Fruit fly (Drosophila melanogaster) whole organism, adult: ENCODE measurements around the gene CG10862.

ENCODE experiments used
- CG11617 ChIP-seq: fragments of 200-800 bp; sonication (Bioruptor generic); optimal IDR thresholded peaks from 2 replicates; lab custom pipeline; 2017; ENCODE audit warnings: mild to moderate bottlenecking, missing biosample characterization, missing genetic modification reagents, missing genetic modification characterization
- CG12768 ChIP-seq: fragments of 200-800 bp; sonication (Bioruptor generic); optimal IDR thresholded peaks from 2 replicates; lab custom pipeline; 2017; ENCODE audit warnings: missing biosample characterization, missing genetic modification characterization, mild to moderate bottlenecking, moderate library complexity, missing genetic modification reagents
- CG14711 ChIP-seq: fragments of 200-800 bp; sonication (Bioruptor generic); optimal IDR thresholded peaks from 2 replicates; lab custom pipeline; 2018; ENCODE audit warnings: missing biosample characterization, mild to moderate bottlenecking, missing genetic modification characterization, moderate library complexity
- CG1620 ChIP-seq: fragments of 200-800 bp; sonication (Bioruptor generic); optimal IDR thresholded peaks from 2 replicates; lab custom pipeline; 2016; ENCODE audit warnings: missing biosample characterization, missing genetic modification characterization
- CG33017 ChIP-seq: fragments of 200-800 bp; sonication (Bioruptor generic); optimal IDR thresholded peaks from 2 replicates; lab custom pipeline; 2018; ENCODE audit warnings: missing biosample characterization, mild to moderate bottlenecking, missing genetic modification characterization, moderate library complexity
- CG5204 ChIP-seq: fragments of 200-800 bp; sonication (Bioruptor generic); optimal IDR thresholded peaks from 2 replicates; lab custom pipeline; 2016; ENCODE audit warnings: missing biosample characterization, missing genetic modification characterization
- CG7045 ChIP-seq: fragments of 200-800 bp; sonication (Bioruptor generic); optimal IDR thresholded peaks from 2 replicates; lab custom pipeline; 2017; ENCODE audit warnings: missing biosample characterization, mild to moderate bottlenecking, missing genetic modification characterization
- CG7101 ChIP-seq: fragments of 200-800 bp; sonication (Bioruptor generic); optimal IDR thresholded peaks from 2 replicates; lab custom pipeline; 2018; ENCODE audit warnings: missing biosample characterization, mild to moderate bottlenecking, missing genetic modification characterization, moderate library complexity
- Clk ChIP-seq: fragments of 200-800 bp; sonication (Bioruptor generic); optimal IDR thresholded peaks from 2 replicates; lab custom pipeline; 2017; ENCODE audit warnings: missing biosample characterization, missing genetic modification characterization
- Crg-1 ChIP-seq: fragments of 200-800 bp; sonication (Bioruptor generic); optimal IDR thresholded peaks from 2 replicates; lab custom pipeline; 2016; ENCODE audit warnings: missing biosample characterization, missing genetic modification characterization
- Hr96 ChIP-seq: fragments of 200-800 bp; sonication (Bioruptor generic); optimal IDR thresholded peaks from 2 replicates; lab custom pipeline; 2016; ENCODE audit warnings: missing biosample characterization, missing genetic modification characterization
- Mnt ChIP-seq: fragments of 200-800 bp; sonication (Bioruptor generic); optimal IDR thresholded peaks from 2 replicates; lab custom pipeline; 2016; ENCODE audit warnings: missing biosample characterization, mild to moderate bottlenecking, missing genetic modification characterization
- bab1 ChIP-seq: fragments of 200-800 bp; sonication (Bioruptor generic); optimal IDR thresholded peaks from 3 replicates; lab custom pipeline; 2019; ENCODE audit warnings: missing biosample characterization, mild to moderate bottlenecking, missing genetic modification characterization, moderate library complexity
- cic ChIP-seq: fragments of 200-800 bp; sonication (Bioruptor generic); optimal IDR thresholded peaks from 2 replicates; lab custom pipeline; 2017; ENCODE audit warnings: missing biosample characterization, mild to moderate bottlenecking, missing genetic modification characterization, moderate library complexity
- cnc ChIP-seq, 2 experiments: fragments of >200 bp; optimal IDR thresholded peaks; 2 replicates each; lab custom pipeline; 2017
- kay ChIP-seq: fragments of 200-800 bp; sonication (Bioruptor generic); peaks from one replicate; lab custom pipeline; 2016; ENCODE audit warnings: missing biosample characterization, missing genetic modification characterization, borderline replicate concordance
- ovo ChIP-seq: fragments of 200-800 bp; sonication (Bioruptor generic); optimal IDR thresholded peaks from 2 replicates; lab custom pipeline; 2016; ENCODE audit warnings: missing biosample characterization, missing genetic modification characterization
- pad ChIP-seq: fragments of 200-800 bp; sonication (Bioruptor generic); optimal IDR thresholded peaks from 3 replicates; lab custom pipeline; 2017; ENCODE audit warnings: missing biosample characterization, missing genetic modification characterization, mild to moderate bottlenecking, moderate library complexity, missing genetic modification reagents
- tj ChIP-seq: fragments of 200-800 bp; sonication (Bioruptor generic); optimal IDR thresholded peaks from 3 replicates; lab custom pipeline; 2017; ENCODE audit warnings: missing biosample characterization, mild to moderate bottlenecking, missing genetic modification characterization, moderate library complexity
- toe ChIP-seq: fragments of 200-800 bp; sonication (Bioruptor generic); optimal IDR thresholded peaks from 2 replicates; lab custom pipeline; 2016; ENCODE audit warnings: missing biosample characterization, missing genetic modification characterization

Gene CG10862

dm6 chr3L:3638587-3639312 is 15.8 kb downstream of the CG10862 start:
- TF ChIP-seq CG7101 (tag; lab: Kevin White, UChicago): no peak
- peak; percentile 2 for TF ChIP-seq kay (GFP tag; lab: Kevin White, UChicago)

dm6 chr3L:3634107-3634737 is 20.3 kb downstream of the CG10862 start:
- TF ChIP-seq Hr96: no peak
- no peak for TF ChIP-seq CG5204 (GFP tag; lab: Kevin White, UChicago)
- no peak for TF ChIP-seq CG1620 (GFP tag; lab: Kevin White, UChicago)
- no peak for TF ChIP-seq CG33017 (tag; lab: Kevin White, UChicago)
- no peak for TF ChIP-seq ovo (GFP tag; lab: Kevin White, UChicago)
- TF ChIP-seq CG11617 (GFP tag; lab: Kevin White, UChicago): no peak
- TF ChIP-seq pad (GFP tag; lab: Kevin White, UChicago): no peak
- no peak for TF ChIP-seq CG12768 (GFP tag; lab: Kevin White, UChicago)
- TF ChIP-seq Clk: no peak
- TF ChIP-seq cnc (optimal IDR thresholded peaks at IDR 0.05; lab: Kevin White, UChicago): no peak
- TF ChIP-seq cic (GFP tag; lab: Kevin White, UChicago): no peak
- TF ChIP-seq bab1 (GFP tag; lab: Kevin White, UChicago): no peak
- no peak for TF ChIP-seq tj (GFP tag; lab: Kevin White, UChicago)
- no peak for TF ChIP-seq CG7045 (GFP tag; lab: Kevin White, UChicago)
- no peak for TF ChIP-seq Crg-1 (GFP tag; lab: Kevin White, UChicago)
- TF ChIP-seq kay (GFP tag; lab: Kevin White, UChicago): no peak
- TF ChIP-seq Mnt (GFP tag; lab: Kevin White, UChicago): no peak
- TF ChIP-seq CG14711: no peak

- TF ChIP-seq cic (GFP tag; lab: Kevin White, UChicago) (no peak), pad (GFP tag; lab: Kevin White, UChicago) (no peak), ovo (GFP tag; lab: Kevin White, UChicago) (no peak), CG7045 (GFP tag; lab: Kevin White, UChicago) (peak; percentile 35), CG14711 (no peak), CG7101 (tag; lab: Kevin White, UChicago) (peak; percentile 22), tj (GFP tag; lab: Kevin White, UChicago) (peak; percentile 35), bab1 (GFP tag; lab: Kevin White, UChicago) (no peak), kay (GFP tag; lab: Kevin White, UChicago) (no peak), CG5204 (GFP tag; lab: Kevin White, UChicago) (no peak), Mnt (GFP tag; lab: Kevin White, UChicago) (no peak), CG1620 (GFP tag; lab: Kevin White, UChicago) (no peak), cnc (optimal IDR thresholded peaks at IDR 0.05; lab: Kevin White, UChicago) (no peak), CG33017 (tag; lab: Kevin White, UChicago) (peak; percentile 42), CG12768 (GFP tag; lab: Kevin White, UChicago) (peak; percentile 8), Crg-1 (GFP tag; lab: Kevin White, UChicago) (no peak), Clk (no peak), Hr96 (no peak), toe (GFP tag; lab: Kevin White, UChicago) (no peak), CG11617 (GFP tag; lab: Kevin White, UChicago) (peak; percentile 20)
These were observed 21.9 kb downstream of the CG10862 start for dm6 chr3L:3632500-3633183.

- TF ChIP-seq Hr96: no peak
These were observed 28.5 kb downstream of the CG10862 start, which contains the start of gene dar1 for dm6 chr3L:3626069-3626468. Gene dar1, plus strand, starts transcription at chr3L:3626352.

dm6 chr3L:3624876-3625275 is 29.7 kb downstream of the CG10862 start:
- TF ChIP-seq CG33017 (tag; lab: Kevin White, UChicago) (no peak), kay (GFP tag; lab: Kevin White, UChicago) (no peak)

- TF ChIP-seq CG1620 (GFP tag; lab: Kevin White, UChicago) (no peak), CG33017 (tag; lab: Kevin White, UChicago) (no peak), Clk (no peak), ovo (GFP tag; lab: Kevin White, UChicago) (no peak), CG7101 (tag; lab: Kevin White, UChicago) (no peak), CG5204 (GFP tag; lab: Kevin White, UChicago) (no peak), kay (GFP tag; lab: Kevin White, UChicago) (no peak), CG7045 (GFP tag; lab: Kevin White, UChicago) (no peak), pad (GFP tag; lab: Kevin White, UChicago) (no peak), CG11617 (GFP tag; lab: Kevin White, UChicago) (no peak)
These were observed 33.6 kb downstream of the CG10862 start, which contains the start of gene CG14974 for dm6 chr3L:3620932-3621331. Gene CG14974, minus strand, starts transcription at chr3L:3621032.
